Fruit fly (Drosophila melanogaster) Kc167 (cell line): Measurements from ENCODE around the gene CecC.

Experiments used
- Sin3A ChIP-seq: fragments of >200 bp; optimal IDR thresholded peaks from 2 replicates; lab custom pipeline; 2018; ENCODE audit warnings: missing external identifiers
- psq ChIP-seq: fragments of >200 bp; optimal IDR thresholded peaks from 2 replicates; lab custom pipeline; 2017; ENCODE audit warnings: missing external identifiers
- ttk ChIP-seq: sonication (Bioruptor generic); optimal IDR thresholded peaks from 2 replicates; lab custom pipeline; 2017; ENCODE audit warnings: missing external identifiers

DNA sequence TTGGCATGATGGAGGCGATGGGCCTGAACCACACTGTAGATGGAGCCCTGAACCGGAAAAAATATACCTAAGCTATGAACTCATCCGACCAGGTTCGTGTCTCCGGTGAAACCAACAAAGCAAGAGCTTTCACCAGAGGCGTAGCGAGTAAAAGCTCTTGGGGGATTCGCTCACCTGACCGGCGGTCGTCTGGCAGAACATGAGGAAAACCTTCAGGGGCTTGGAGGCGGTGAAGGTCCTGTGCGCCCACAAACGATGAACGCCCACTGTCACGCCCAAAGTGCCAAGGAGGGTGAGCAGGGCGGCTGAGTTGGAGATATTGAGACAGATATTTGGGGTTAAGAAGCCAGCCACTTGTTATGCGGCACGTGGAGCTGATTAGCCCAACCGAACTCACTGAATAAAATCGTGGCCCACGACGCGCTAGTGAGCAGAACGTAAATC lies 20.7 kb upstream of the CecC start:
- no peak for TF ChIP-seq psq
- TF ChIP-seq ttk (lab: Kevin White, UChicago) = no peak
- no peak for TF ChIP-seq Sin3A (lab: Kevin White, UChicago)
